Worm (Caenorhabditis elegans) whole organism, early embryonic: ENCODE data around the gene nhr-117.

Experiments
- F13C5.2 ChIP-seq: sonication (generic microtip); optimal IDR thresholded peaks from 2 replicates; lab custom pipeline; 2017; ENCODE audit warnings: mild to moderate bottlenecking, missing genetic modification characterization, inconsistent platforms, missing compliant biosample characterization
- aly-1 ChIP-seq: sonication (generic microtip); optimal IDR thresholded peaks from 2 replicates; lab custom pipeline; 2016; ENCODE audit warnings: missing genetic modification characterization, missing compliant biosample characterization
- ama-1 ChIP-seq: fragments of 150-350 bp; optimal IDR thresholded peaks from 2 replicates; lab custom pipeline; 2014
- ceh-13 ChIP-seq: fragments of 200-800 bp; sonication (Bioruptor generic); optimal IDR thresholded peaks from 2 replicates; lab custom pipeline; 2018; ENCODE audit warnings: mild to moderate bottlenecking, missing genetic modification characterization, missing compliant biosample characterization
- ceh-36 ChIP-seq: sonication (generic microtip); optimal IDR thresholded peaks from 2 replicates; lab custom pipeline; 2016; ENCODE audit warnings: missing genetic modification characterization, inconsistent platforms, missing compliant biosample characterization
- ets-7 ChIP-seq: sonication (generic microtip); optimal IDR thresholded peaks from 2 replicates; lab custom pipeline; 2016; ENCODE audit warnings: missing genotype, missing genetic modification characterization, missing compliant biosample characterization
- flt-1 ChIP-seq: fragments of 200-800 bp; sonication (Bioruptor generic); IDR thresholded peaks from 2 replicates; pipeline ENCODE4 v1.3.6; 2022; ENCODE audit warnings: missing genetic modification characterization, missing compliant biosample characterization
- hmg-4 ChIP-seq: fragments of 200-800 bp; sonication (Bioruptor generic); optimal IDR thresholded peaks from 2 replicates; lab custom pipeline; 2018; ENCODE audit warnings: mild to moderate bottlenecking, missing genetic modification characterization, missing compliant biosample characterization
- hnd-1 ChIP-seq: sonication (generic microtip); optimal IDR thresholded peaks from 2 replicates; lab custom pipeline; 2016; ENCODE audit warnings: missing genetic modification characterization, missing compliant biosample characterization
- scrt-1 ChIP-seq: fragments of 200-800 bp; sonication (Bioruptor generic); IDR thresholded peaks from 2 replicates; pipeline ENCODE4 v1.3.6; 2022; ENCODE audit warnings: missing genetic modification characterization, missing compliant biosample characterization
- tbx-11 ChIP-seq: fragments of 200-800 bp; sonication (Bioruptor generic); IDR thresholded peaks from 2 replicates; pipeline ENCODE4 v1.3.6; 2022; ENCODE audit warnings: missing genetic modification characterization, missing compliant biosample characterization
- tbx-37 ChIP-seq: fragments of 200-800 bp; sonication (Bioruptor generic); conservative IDR thresholded peaks from 2 replicates; pipeline ENCODE4 v1.3.6; 2022; ENCODE audit warnings: missing genetic modification reagents, missing genetic modification characterization, missing compliant biosample characterization
- tra-4 ChIP-seq: sonication (generic microtip); optimal IDR thresholded peaks from 2 replicates; lab custom pipeline; 2017; ENCODE audit warnings: missing genetic modification characterization, missing compliant biosample characterization

Gene nhr-117

ce11 chrV:1574599-1574998 is 46.7 kb downstream of the nhr-117 start:
- TF ChIP-seq tbx-11 (GFP tag; lab: Robert Waterston, UW) (no peak), hmg-4 (GFP tag; lab: Kevin White, UChicago) (no peak), ceh-13 (GFP tag; lab: Kevin White, UChicago) (no peak), ets-7 (no peak), flt-1 (GFP tag; lab: Robert Waterston, UW) (no peak), tbx-37 (GFP tag; lab: Robert Waterston, UW) (no peak), ceh-36 (no peak), hnd-1 (tag; lab: Kevin White, UChicago) (no peak), tra-4 (no peak), F13C5.2 (tag; lab: Kevin White, UChicago) (no peak), ama-1 (no peak)

- TF ChIP-seq hmg-4 (GFP tag; lab: Kevin White, UChicago) (peak; percentile 42), tbx-11 (GFP tag; lab: Robert Waterston, UW) (no peak)
These were observed 48.7 kb downstream of the nhr-117 start for ce11 chrV:1572585-1572984.

- no peak for TF ChIP-seq F13C5.2 (tag; lab: Kevin White, UChicago)
- peak; percentile 71 for TF ChIP-seq hmg-4 (GFP tag; lab: Kevin White, UChicago)
These were observed 50.6 kb downstream of the nhr-117 start for ce11 chrV:1570679-1571078.

- TF ChIP-seq tbx-11 (GFP tag; lab: Robert Waterston, UW) (no peak), ceh-13 (GFP tag; lab: Kevin White, UChicago) (no peak), hmg-4 (GFP tag; lab: Kevin White, UChicago) (no peak), scrt-1 (GFP tag; lab: Robert Waterston, UW) (0 out of 2 replicates have a peak, but pooled peaks have one; percentile 56), aly-1 (tag; lab: Kevin White, UChicago) (no peak)
These were observed 51.4 kb downstream of the nhr-117 start for ce11 chrV:1569750-1570419.
